Worm (Caenorhabditis elegans): Measurements from ENCODE around the gene psf-1.

psf-1 gene

ce11 chrII:10017528-10017927 lies 49.1 kb downstream of the psf-1 start (continued):
- TF ChIP-seq fos-1 (tag; optimal IDR thresholded peaks at IDR 0.05), result no peak
- TF ChIP-seq ZK337.2 (GFP tag; IDR thresholded peaks at IDR 0.05), result no peak

All from whole organism, L4 larva.